Worm (Caenorhabditis elegans): ENCODE measurements around the gene C35D6.4.
A peak's percentile ranks its signal among the peaks of the same experiment; 100 is the strongest.

C35D6.4 gene

DNA sequence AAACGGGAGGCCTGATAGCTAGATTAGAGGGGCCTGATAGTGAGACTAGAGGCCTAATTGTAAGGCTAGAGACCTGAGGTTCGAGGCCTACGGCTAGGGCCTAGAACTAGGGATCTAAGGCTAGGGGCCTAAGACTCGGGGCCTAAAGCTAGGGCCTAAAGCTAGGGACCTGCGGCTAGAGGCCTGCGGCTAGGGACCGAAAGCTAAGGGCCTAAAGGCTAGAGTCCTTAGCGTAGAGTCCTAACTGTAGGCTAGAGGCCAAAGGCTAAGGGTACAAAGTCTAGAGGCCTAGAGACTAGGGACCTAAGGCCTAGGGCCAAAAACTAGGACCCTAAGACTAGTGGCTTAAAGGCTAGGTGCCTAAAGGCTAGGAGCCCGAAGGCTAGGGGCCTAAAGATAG lies 17.7 kb upstream of the C35D6.4 start:
- TF ChIP-seq mdt-29 (GFP tag; IDR thresholded peaks at IDR 0.05) (no peak), nhr-25 (tag; optimal IDR thresholded peaks at IDR 0.05; ENCODE audit: borderline replicate concordance, insufficient read depth) (no peak), tra-1 (GFP tag; IDR thresholded peaks at IDR 0.05) (0 out of 2 replicates have a peak, but pooled peaks have one; percentile 30), nhr-102 (tag; optimal IDR thresholded peaks at IDR 0.05) (no peak), cey-2 (tag; optimal IDR thresholded peaks at IDR 0.05; ENCODE audit: borderline replicate concordance, insufficient read depth) (no peak), lin-39 (tag; optimal IDR thresholded peaks at IDR 0.05) (no peak), hlh-11 (tag; optimal IDR thresholded peaks at IDR 0.05) (no peak), nhr-41 (GFP tag; IDR thresholded peaks at IDR 0.05) (no peak), vab-7 (GFP tag; IDR thresholded peaks at IDR 0.05) (no peak), duxl-1 (tag; optimal IDR thresholded peaks at IDR 0.05; ENCODE audit: poor library complexity) (no peak), dmd-8 (GFP tag; IDR thresholded peaks at IDR 0.05) (0 out of 2 replicates have a peak, but pooled peaks have one; percentile 58)

ce11 chrIV:16335037-16335436 lies 15.8 kb upstream of the C35D6.4 start, which contains the start of gene srz-38:
Gene srz-38 (plus strand): TSS chrIV:16335337.
- TF ChIP-seq egl-27 (tag; optimal IDR thresholded peaks at IDR 0.05) (no peak), F10B5.3 (tag; optimal IDR thresholded peaks at IDR 0.05) (no peak), nhr-6 (tag; optimal IDR thresholded peaks at IDR 0.05) (no peak), mdl-1 (tag; optimal IDR thresholded peaks at IDR 0.05) (no peak), dmd-6 (GFP tag; IDR thresholded peaks at IDR 0.05) (no peak), Y5F2A.4 (GFP tag; optimal IDR thresholded peaks at IDR 0.05) (no peak), lsy-2 (tag; optimal IDR thresholded peaks at IDR 0.05) (no peak), daf-19 (GFP tag; conservative IDR thresholded peaks at IDR 0.05) (no peak), dmd-8 (GFP tag; IDR thresholded peaks at IDR 0.05) (no peak), lin-39 (tag; optimal IDR thresholded peaks at IDR 0.05) (no peak), R02D3.7 (tag; optimal IDR thresholded peaks at IDR 0.05) (no peak), mdt-29 (GFP tag; IDR thresholded peaks at IDR 0.05) (no peak), aha-1 (tag) (no peak), daf-8 (GFP tag; IDR thresholded peaks at IDR 0.05) (no peak), mxl-3 (GFP tag; optimal IDR thresholded peaks at IDR 0.05) (no peak), nhr-42 (GFP tag; IDR thresholded peaks at IDR 0.05) (no peak), ZK337.2 (GFP tag; IDR thresholded peaks at IDR 0.05) (no peak), nhr-48 (tag; optimal IDR thresholded peaks at IDR 0.05) (no peak), aly-2 (tag; optimal IDR thresholded peaks at IDR 0.05) (no peak), daf-16 (GFP tag; optimal IDR thresholded peaks at IDR 0.05) (no peak), daf-16 (tag; optimal IDR thresholded peaks at IDR 0.05) (no peak)

DNA sequence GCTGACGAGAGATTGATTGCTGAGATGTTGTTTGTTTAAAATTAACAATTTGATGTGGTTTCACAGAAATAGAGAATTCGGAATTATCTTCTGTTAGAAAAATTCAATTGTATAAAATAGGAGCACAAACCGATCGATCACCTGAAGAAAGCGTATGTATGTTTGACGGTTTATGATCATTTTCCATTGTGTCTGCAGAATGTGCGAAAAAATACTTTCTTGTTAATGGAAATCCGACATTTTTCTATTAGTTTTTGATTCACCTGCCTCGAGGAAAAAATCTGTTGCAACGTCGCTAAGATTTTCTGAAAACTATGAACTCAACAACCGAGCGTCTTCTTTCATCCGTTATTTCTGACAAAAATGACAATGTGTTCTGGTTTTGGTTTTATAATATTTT lies 14.1 kb upstream of the C35D6.4 start, which contains the start of gene C35D6.13:
TSS of gene C35D6.13 (plus strand) at position 301 of the 400 bp plus-strand sequence.
- no peak for TF ChIP-seq aly-2 (tag; optimal IDR thresholded peaks at IDR 0.05)
- TF ChIP-seq T20F7.1 (GFP tag; optimal IDR thresholded peaks at IDR 0.05): no peak
- TF ChIP-seq gei-8 (GFP tag; optimal IDR thresholded peaks at IDR 0.05): no peak
- no peak for TF ChIP-seq ama-1 (optimal IDR thresholded peaks at IDR 0.05)
- TF ChIP-seq skn-1 (tag; optimal IDR thresholded peaks at IDR 0.05): no peak
- TF ChIP-seq hlh-11 (tag; optimal IDR thresholded peaks at IDR 0.05): no peak
- TF ChIP-seq lim-7 (GFP tag; IDR thresholded peaks at IDR 0.05): no peak
- no peak for TF ChIP-seq ceh-20 (GFP tag; IDR thresholded peaks at IDR 0.05)
- TF ChIP-seq attf-4 (tag; optimal IDR thresholded peaks at IDR 0.05): no peak
- no peak for TF ChIP-seq ztf-7 (tag; optimal IDR thresholded peaks at IDR 0.05)
- no peak for TF ChIP-seq zip-2 (tag; optimal IDR thresholded peaks at IDR 0.05)
- TF ChIP-seq ceh-28 (tag; optimal IDR thresholded peaks at IDR 0.05): no peak
- TF ChIP-seq zfp-3 (GFP tag; conservative IDR thresholded peaks at IDR 0.05): no peak
- no peak for TF ChIP-seq nhr-25 (tag; optimal IDR thresholded peaks at IDR 0.05; ENCODE audit: borderline replicate concordance, insufficient read depth)
- TF ChIP-seq F26F4.8 (GFP tag; conservative IDR thresholded peaks at IDR 0.05): no peak
- no peak for TF ChIP-seq rbr-2 (tag; optimal IDR thresholded peaks at IDR 0.05)
- TF ChIP-seq ZK546.5 (tag; optimal IDR thresholded peaks at IDR 0.05): no peak
- TF ChIP-seq cey-2 (tag; optimal IDR thresholded peaks at IDR 0.05; ENCODE audit: borderline replicate concordance, insufficient read depth): no peak
- no peak for TF ChIP-seq ctbp-1 (GFP tag; IDR thresholded peaks at IDR 0.05)
